Worm (Caenorhabditis elegans): Measurements from ENCODE around the gene srh-255.

Gene srh-255

ce11 chrV:17064676-17065075 lies at the start of gene srh-255:
TSS of gene srh-255 (plus strand) at chrV:17064976.
- TF ChIP-seq med-1 (GFP tag; optimal IDR thresholded peaks at IDR 0.05; ENCODE audit: insufficient read depth) (no peak), tab-1 (GFP tag; IDR thresholded peaks at IDR 0.05) (no peak), ref-1 (GFP tag; conservative IDR thresholded peaks at IDR 0.05) (no peak), T22C8.4 (GFP tag; IDR thresholded peaks at IDR 0.05) (no peak), klf-2 (GFP tag; conservative IDR thresholded peaks at IDR 0.05) (no peak), ztf-29 (GFP tag; IDR thresholded peaks at IDR 0.05) (no peak), ztf-23 (GFP tag; IDR thresholded peaks at IDR 0.05) (no peak), cog-1 (tag; optimal IDR thresholded peaks at IDR 0.05) (no peak), flt-1 (GFP tag; IDR thresholded peaks at IDR 0.05) (no peak)

ce11 chrV:17016787-17017186 lies 48.0 kb upstream of the srh-255 start, which contains the start of gene srh-97:
TSS of gene srh-97 (plus strand) at chrV:17017087.
- TF ChIP-seq flt-1 (GFP tag; IDR thresholded peaks at IDR 0.05): no peak
- no peak for TF ChIP-seq ztf-29 (GFP tag; IDR thresholded peaks at IDR 0.05)
- TF ChIP-seq T22C8.4 (GFP tag; IDR thresholded peaks at IDR 0.05): no peak
- no peak for TF ChIP-seq ztf-23 (GFP tag; IDR thresholded peaks at IDR 0.05)
- no peak for TF ChIP-seq cog-1 (tag; optimal IDR thresholded peaks at IDR 0.05)
- TF ChIP-seq tab-1 (GFP tag; IDR thresholded peaks at IDR 0.05): no peak
- no peak for TF ChIP-seq med-1 (GFP tag; optimal IDR thresholded peaks at IDR 0.05; ENCODE audit: insufficient read depth)
- TF ChIP-seq klf-2 (GFP tag; conservative IDR thresholded peaks at IDR 0.05): no peak
- no peak for TF ChIP-seq ref-1 (GFP tag; conservative IDR thresholded peaks at IDR 0.05)

- TF ChIP-seq klf-2 (GFP tag; conservative IDR thresholded peaks at IDR 0.05): no peak
- TF ChIP-seq med-1 (GFP tag; optimal IDR thresholded peaks at IDR 0.05; ENCODE audit: insufficient read depth): no peak
- TF ChIP-seq ref-1 (GFP tag; conservative IDR thresholded peaks at IDR 0.05): no peak
- no peak for TF ChIP-seq flt-1 (GFP tag; IDR thresholded peaks at IDR 0.05)
- no peak for TF ChIP-seq cog-1 (tag; optimal IDR thresholded peaks at IDR 0.05)
- TF ChIP-seq ztf-29 (GFP tag; IDR thresholded peaks at IDR 0.05): no peak
- TF ChIP-seq T22C8.4 (GFP tag; IDR thresholded peaks at IDR 0.05): no peak
Measured at ce11 chrV:17019690-17020089, 45.1 kb upstream of the srh-255 start, which contains the start of gene F49H6.17. TSS of gene F49H6.17 (plus strand) at chrV:17019990.

- TF ChIP-seq flt-1 (GFP tag; IDR thresholded peaks at IDR 0.05) (no peak), cog-1 (tag; optimal IDR thresholded peaks at IDR 0.05) (no peak), T22C8.4 (GFP tag; IDR thresholded peaks at IDR 0.05) (no peak), ztf-23 (GFP tag; IDR thresholded peaks at IDR 0.05) (no peak), med-1 (GFP tag; optimal IDR thresholded peaks at IDR 0.05; ENCODE audit: insufficient read depth) (no peak), klf-2 (GFP tag; conservative IDR thresholded peaks at IDR 0.05) (no peak), ztf-29 (GFP tag; IDR thresholded peaks at IDR 0.05) (no peak), ref-1 (GFP tag; conservative IDR thresholded peaks at IDR 0.05) (no peak), tab-1 (GFP tag; IDR thresholded peaks at IDR 0.05) (no peak)
Measured at ce11 chrV:17021361-17021760, 43.4 kb upstream of the srh-255 start, which contains the start of gene F49H6.12. TSS of gene F49H6.12 (minus strand) at chrV:17021461.

- TF ChIP-seq tab-1 (GFP tag; IDR thresholded peaks at IDR 0.05): 0 out of 2 replicates have a peak, but pooled peaks have one; percentile 25
Measured at ce11 chrV:17022100-17022499, 42.7 kb upstream of the srh-255 start.

ce11 chrV:17022613-17023322 lies 42.0 kb upstream of the srh-255 start, which contains the start of the genes F49H6.8 and F49H6.5:
TSS of gene F49H6.8 (minus strand) at chrV:17022663.
TSS of gene F49H6.5 (plus strand) at chrV:17023241.
- TF ChIP-seq flt-1 (GFP tag; IDR thresholded peaks at IDR 0.05): no peak

ce11 chrV:17026289-17026688 lies 38.5 kb upstream of the srh-255 start, which contains the start of gene F49H6.15:
TSS of gene F49H6.15 (minus strand) at chrV:17026389.
- TF ChIP-seq klf-2 (GFP tag; conservative IDR thresholded peaks at IDR 0.05) (no peak), ztf-29 (GFP tag; IDR thresholded peaks at IDR 0.05) (no peak), ztf-23 (GFP tag; IDR thresholded peaks at IDR 0.05) (no peak)

- no peak for TF ChIP-seq cog-1 (tag; optimal IDR thresholded peaks at IDR 0.05)
- no peak for TF ChIP-seq tab-1 (GFP tag; IDR thresholded peaks at IDR 0.05)
- TF ChIP-seq ztf-29 (GFP tag; IDR thresholded peaks at IDR 0.05): no peak
- TF ChIP-seq ztf-23 (GFP tag; IDR thresholded peaks at IDR 0.05): no peak
- TF ChIP-seq med-1 (GFP tag; optimal IDR thresholded peaks at IDR 0.05; ENCODE audit: insufficient read depth): no peak
- no peak for TF ChIP-seq T22C8.4 (GFP tag; IDR thresholded peaks at IDR 0.05)
Measured at ce11 chrV:17030430-17030829, 34.3 kb upstream of the srh-255 start.

- no peak for TF ChIP-seq ztf-29 (GFP tag; IDR thresholded peaks at IDR 0.05)
- TF ChIP-seq med-1 (GFP tag; optimal IDR thresholded peaks at IDR 0.05; ENCODE audit: insufficient read depth): no peak
- TF ChIP-seq ztf-23 (GFP tag; IDR thresholded peaks at IDR 0.05): no peak
- no peak for TF ChIP-seq tab-1 (GFP tag; IDR thresholded peaks at IDR 0.05)
- TF ChIP-seq flt-1 (GFP tag; IDR thresholded peaks at IDR 0.05): no peak
- no peak for TF ChIP-seq T22C8.4 (GFP tag; IDR thresholded peaks at IDR 0.05)
- TF ChIP-seq cog-1 (tag; optimal IDR thresholded peaks at IDR 0.05): no peak
- TF ChIP-seq ref-1 (GFP tag; conservative IDR thresholded peaks at IDR 0.05): no peak
- no peak for TF ChIP-seq klf-2 (GFP tag; conservative IDR thresholded peaks at IDR 0.05)
Measured at ce11 chrV:17035850-17036249, 28.9 kb upstream of the srh-255 start, which contains the start of gene srz-94. TSS of gene srz-94 (minus strand) at chrV:17035950.

- TF ChIP-seq ztf-23 (GFP tag; IDR thresholded peaks at IDR 0.05): no peak
Measured at ce11 chrV:17042263-17042662, 22.5 kb upstream of the srh-255 start, which contains the start of gene hpo-33. TSS of gene hpo-33 (plus strand) at chrV:17042563.

- TF ChIP-seq ref-1 (GFP tag; conservative IDR thresholded peaks at IDR 0.05) (no peak), med-1 (GFP tag; optimal IDR thresholded peaks at IDR 0.05; ENCODE audit: insufficient read depth) (no peak), T22C8.4 (GFP tag; IDR thresholded peaks at IDR 0.05) (no peak), cog-1 (tag; optimal IDR thresholded peaks at IDR 0.05) (no peak), ztf-23 (GFP tag; IDR thresholded peaks at IDR 0.05) (no peak), ztf-29 (GFP tag; IDR thresholded peaks at IDR 0.05) (no peak), flt-1 (GFP tag; IDR thresholded peaks at IDR 0.05) (no peak), klf-2 (GFP tag; conservative IDR thresholded peaks at IDR 0.05) (no peak), tab-1 (GFP tag; IDR thresholded peaks at IDR 0.05) (no peak)
Measured at ce11 chrV:17044500-17044899, 20.3 kb upstream of the srh-255 start, which contains the start of gene F28B1.2. TSS of gene F28B1.2 (plus strand) at chrV:17044800.

Measured in whole organism, midembryonic.